Worm (Caenorhabditis elegans) whole organism, L3 larva: Measurements from ENCODE around the gene cpb-2.

Source experiments
- ama-1 ChIP-seq: fragments of 150-350 bp; optimal IDR thresholded peaks from 2 replicates; lab custom pipeline; 2018
- elt-3 ChIP-seq, 3 experiments: fragments of 150-350 bp in 1 of 3; sonication (generic microtip) in 2 of 3; optimal IDR thresholded peaks; 2 replicates in 2 of 3; 4 replicates in 1 of 3; lab custom pipeline; 2014 to 2017; ENCODE audit warnings: missing biosample characterization in 3 of 3, missing genetic modification characterization in 3 of 3
- lin-39 ChIP-seq: fragments of 150-350 bp; optimal IDR thresholded peaks from 2 replicates; lab custom pipeline; 2018; ENCODE audit warnings: missing biosample characterization, missing genetic modification reagents, missing genetic modification characterization
- mdl-1 ChIP-seq: fragments of 150-350 bp; optimal IDR thresholded peaks from 2 replicates; lab custom pipeline; 2014; ENCODE audit warnings: missing biosample characterization, missing genetic modification characterization
- nfya-1 ChIP-seq: sonication (generic microtip); optimal IDR thresholded peaks from 2 replicates; lab custom pipeline; 2017; ENCODE audit warnings: missing genetic modification characterization, mild to moderate bottlenecking, missing compliant biosample characterization, antibody characterized with exemption, moderate library complexity; ENCODE audit not compliant: insufficient read depth
- nhr-28 ChIP-seq: fragments of 150-350 bp; optimal IDR thresholded peaks from 2 replicates; lab custom pipeline; 2014; ENCODE audit warnings: missing biosample characterization, missing genetic modification characterization
- nhr-76 ChIP-seq: fragments of 150-350 bp; sonication (generic microtip); optimal IDR thresholded peaks from 5 replicates; lab custom pipeline; 2014; ENCODE audit warnings: missing biosample characterization, missing genetic modification characterization
- nhr-77 ChIP-seq: fragments of 150-350 bp; optimal IDR thresholded peaks from 2 replicates; lab custom pipeline; 2014; ENCODE audit warnings: missing biosample characterization, missing genetic modification characterization
- pha-4 ChIP-seq: fragments of 150-350 bp; optimal IDR thresholded peaks from 2 replicates; lab custom pipeline; 2014; ENCODE audit warnings: missing biosample characterization, missing genetic modification reagents, missing genetic modification characterization
- snpc-4 ChIP-seq: fragments of 150-350 bp; optimal IDR thresholded peaks from 2 replicates; lab custom pipeline; 2014; ENCODE audit warnings: missing biosample characterization, missing genetic modification characterization

- TF ChIP-seq nfya-1 (tag; lab: Kevin White, UChicago) = no peak
- TF ChIP-seq snpc-4 (tag; lab: Kevin White, UChicago) = no peak
- TF ChIP-seq nhr-76 = no peak
- no peak for TF ChIP-seq nhr-28
- TF ChIP-seq nhr-77 (tag; lab: Kevin White, UChicago) = no peak
- no peak for TF ChIP-seq ama-1 (lab: Kevin White, UChicago)
- TF ChIP-seq elt-3 (tag; optimal IDR thresholded peaks at IDR 0.05; lab: Kevin White, UChicago) = no peak
- no peak for TF ChIP-seq lin-39 (tag; lab: Kevin White, UChicago)
- TF ChIP-seq mdl-1 = no peak
- TF ChIP-seq pha-4 (tag; lab: Kevin White, UChicago) = no peak
Measured at ce11 chrII:6158111-6158510, 34.5 kb upstream of the cpb-2 start.
